Fruit fly (Drosophila melanogaster): ENCODE measurements around the gene CG15282.

- TF ChIP-seq Pif1A (GFP tag; optimal IDR thresholded peaks at IDR 0.05) (no peak), CG8159 (tag; optimal IDR thresholded peaks at IDR 0.05) (no peak), CG15710 (tag; optimal IDR thresholded peaks at IDR 0.05) (no peak), EcR (GFP tag; optimal IDR thresholded peaks at IDR 0.05) (no peak), CG14655 (GFP tag; optimal IDR thresholded peaks at IDR 0.05) (no peak), CG10348 (GFP tag; IDR thresholded peaks at IDR 0.05) (no peak)
Measured at dm6 chr2L:14743337-14743736, 31.1 kb downstream of the CG15282 start.

Measured in whole organism, pupa.